Fruit fly (Drosophila melanogaster) whole organism, prepupa: Measurements from ENCODE around the gene D12.

Source experiments
- CG11294 ChIP-seq: fragments of 200-800 bp; sonication (Bioruptor generic); IDR thresholded peaks from 2 replicates; pipeline ENCODE4 v1.3.6; 2022; ENCODE audit warnings: missing biosample characterization, missing genetic modification characterization
- CG11762 ChIP-seq: fragments of 200-800 bp; sonication (Bioruptor generic); optimal IDR thresholded peaks from 3 replicates; lab custom pipeline; 2016; ENCODE audit warnings: missing biosample characterization, missing genetic modification characterization; ENCODE audit not compliant: insufficient read depth
- CG11902 ChIP-seq: fragments of 200-800 bp; sonication (Bioruptor generic); optimal IDR thresholded peaks from 3 replicates; lab custom pipeline; 2016; ENCODE audit warnings: missing biosample characterization, missing genetic modification characterization
- CG15336 ChIP-seq: fragments of 200-800 bp; sonication (Bioruptor generic); IDR thresholded peaks from 2 replicates; pipeline ENCODE4 v1.3.6; 2022; ENCODE audit warnings: missing biosample characterization, missing genetic modification characterization
- CG1621 ChIP-seq: fragments of 200-800 bp; sonication (Bioruptor generic); optimal IDR thresholded peaks from 3 replicates; lab custom pipeline; 2018; ENCODE audit warnings: missing biosample characterization, mild to moderate bottlenecking, missing genetic modification characterization
- CG3032 ChIP-seq: fragments of 200-800 bp; optimal IDR thresholded peaks from 2 replicates; lab custom pipeline; 2019; ENCODE audit warnings: missing biosample characterization, mild to moderate bottlenecking, missing genetic modification characterization, moderate library complexity
- CG32006 ChIP-seq: fragments of 200-800 bp; sonication (Bioruptor generic); optimal IDR thresholded peaks from 3 replicates; lab custom pipeline; 2017; ENCODE audit warnings: missing biosample characterization, mild to moderate bottlenecking, missing genetic modification characterization
- CG4318 ChIP-seq: fragments of 200-800 bp; sonication (Bioruptor generic); optimal IDR thresholded peaks from 3 replicates; lab custom pipeline; 2017; ENCODE audit warnings: missing biosample characterization, mild to moderate bottlenecking, missing genetic modification characterization
- CG6792 ChIP-seq: fragments of 200-800 bp; sonication (Bioruptor generic); optimal IDR thresholded peaks from 3 replicates; lab custom pipeline; 2016; ENCODE audit warnings: missing biosample characterization, missing genetic modification characterization
- CG6854 ChIP-seq: fragments of 200-800 bp; sonication (Bioruptor generic); optimal IDR thresholded peaks from 2 replicates; lab custom pipeline; 2017; ENCODE audit warnings: missing biosample characterization, mild to moderate bottlenecking, missing genetic modification characterization
- CG8119 ChIP-seq: fragments of 200-800 bp; sonication (Bioruptor generic); IDR thresholded peaks from 3 replicates; pipeline ENCODE4 v1.3.6; 2022; ENCODE audit warnings: missing biosample characterization, missing genetic modification characterization
- CG8632 ChIP-seq: fragments of 200-800 bp; sonication (Bioruptor generic); optimal IDR thresholded peaks from 3 replicates; lab custom pipeline; 2016; ENCODE audit warnings: missing biosample characterization, missing genetic modification characterization
- Eip93F ChIP-seq: fragments of 200-800 bp; sonication (Bioruptor generic); optimal IDR thresholded peaks from 2 replicates; lab custom pipeline; 2016; ENCODE audit warnings: missing biosample characterization, mild to moderate bottlenecking, missing genetic modification characterization
- Ets21C ChIP-seq: fragments of 200-800 bp; sonication (Bioruptor generic); optimal IDR thresholded peaks from 3 replicates; lab custom pipeline; 2016; ENCODE audit warnings: missing biosample characterization, missing genetic modification characterization
- Gug ChIP-seq: fragments of 200-800 bp; sonication (Bioruptor generic); IDR thresholded peaks from 2 replicates; pipeline ENCODE4 v1.3.6; 2022; ENCODE audit warnings: missing biosample characterization, missing genetic modification characterization
- Hr38 ChIP-seq: sonication (Bioruptor generic); optimal IDR thresholded peaks from 2 replicates; lab custom pipeline; 2016; ENCODE audit warnings: missing biosample characterization, missing genetic modification characterization
- Hr4 ChIP-seq: fragments of 200-800 bp; sonication (Bioruptor generic); optimal IDR thresholded peaks from 3 replicates; lab custom pipeline; 2016; ENCODE audit warnings: missing biosample characterization, missing genetic modification characterization
- Lpt ChIP-seq: fragments of 200-800 bp; sonication (Bioruptor generic); optimal IDR thresholded peaks from 3 replicates; lab custom pipeline; 2016; ENCODE audit warnings: missing biosample characterization, missing genetic modification characterization
- Met ChIP-seq: fragments of 200-800 bp; sonication (Bioruptor generic); optimal IDR thresholded peaks from 3 replicates; lab custom pipeline; 2016; ENCODE audit warnings: missing biosample characterization, missing genetic modification characterization
- OdsH ChIP-seq: fragments of 200-800 bp; sonication (Bioruptor generic); optimal IDR thresholded peaks from 3 replicates; lab custom pipeline; 2016; ENCODE audit warnings: missing biosample characterization, missing genetic modification characterization
- Smox ChIP-seq: fragments of 200-800 bp; sonication (Bioruptor generic); optimal IDR thresholded peaks from 3 replicates; lab custom pipeline; 2016; ENCODE audit warnings: missing biosample characterization, missing genetic modification characterization
- Sox102F ChIP-seq: fragments of 200-800 bp; sonication (Bioruptor generic); optimal IDR thresholded peaks from 2 replicates; lab custom pipeline; 2016; ENCODE audit warnings: missing biosample characterization, mild to moderate bottlenecking, missing genetic modification characterization
- Sox15 ChIP-seq: fragments of 200-800 bp; sonication (Bioruptor generic); optimal IDR thresholded peaks from 3 replicates; lab custom pipeline; 2016; ENCODE audit warnings: missing biosample characterization, missing genetic modification characterization
- achi ChIP-seq: fragments of 200-800 bp; sonication (Bioruptor generic); optimal IDR thresholded peaks from 3 replicates; lab custom pipeline; 2016; ENCODE audit warnings: missing biosample characterization, missing genetic modification characterization
- cyc ChIP-seq: fragments of 200-800 bp; sonication (Bioruptor generic); optimal IDR thresholded peaks from 3 replicates; lab custom pipeline; 2016; ENCODE audit warnings: missing biosample characterization, missing genetic modification characterization
- dac ChIP-seq: fragments of 200-800 bp; sonication (Bioruptor generic); optimal IDR thresholded peaks from 2 replicates; lab custom pipeline; 2017; ENCODE audit warnings: missing biosample characterization, mild to moderate bottlenecking, missing genetic modification characterization
- dsx ChIP-seq: fragments of 200-800 bp; optimal IDR thresholded peaks from 3 replicates; lab custom pipeline; 2019; ENCODE audit warnings: missing biosample characterization, mild to moderate bottlenecking, missing genetic modification characterization, moderate library complexity; ENCODE audit not compliant: poor library complexity, severe bottlenecking
- eg ChIP-seq: fragments of 200-800 bp; sonication (Bioruptor generic); IDR thresholded peaks from 3 replicates; pipeline ENCODE4 v1.3.6; 2022; ENCODE audit warnings: missing biosample characterization, missing genetic modification characterization
- lz ChIP-seq: fragments of 200-800 bp; sonication (Bioruptor generic); optimal IDR thresholded peaks from 3 replicates; lab custom pipeline; 2016; ENCODE audit warnings: missing biosample characterization, missing genetic modification characterization
- net ChIP-seq: fragments of 200-800 bp; sonication (Bioruptor generic); optimal IDR thresholded peaks from 3 replicates; lab custom pipeline; 2016; ENCODE audit warnings: missing biosample characterization, missing genetic modification characterization
- pdm3 ChIP-seq: fragments of 200-800 bp; sonication (Bioruptor generic); optimal IDR thresholded peaks from 3 replicates; lab custom pipeline; 2016; ENCODE audit warnings: missing biosample characterization, missing genetic modification characterization
- salr ChIP-seq, 2 experiments: fragments of 200-800 bp; sonication (Bioruptor generic); optimal IDR thresholded peaks; 3 replicates each; lab custom pipeline; 2016 to 2018; ENCODE audit warnings: missing biosample characterization in 2 of 2, missing genetic modification characterization in 2 of 2, mild to moderate bottlenecking in 1 of 2
- spab ChIP-seq: fragments of 200-800 bp; sonication (Bioruptor generic); optimal IDR thresholded peaks from 2 replicates; lab custom pipeline; 2017; ENCODE audit warnings: missing biosample characterization, mild to moderate bottlenecking, missing genetic modification characterization, missing genetic modification reagents
- svp ChIP-seq: fragments of 200-800 bp; sonication (Bioruptor generic); peaks from one replicate; lab custom pipeline; 2016; ENCODE audit warnings: missing biosample characterization, missing genetic modification characterization
- vri ChIP-seq: fragments of 200-800 bp; sonication (Bioruptor generic); optimal IDR thresholded peaks from 3 replicates; lab custom pipeline; 2016; ENCODE audit warnings: missing biosample characterization, mild to moderate bottlenecking, missing genetic modification characterization

Gene D12

DNA sequence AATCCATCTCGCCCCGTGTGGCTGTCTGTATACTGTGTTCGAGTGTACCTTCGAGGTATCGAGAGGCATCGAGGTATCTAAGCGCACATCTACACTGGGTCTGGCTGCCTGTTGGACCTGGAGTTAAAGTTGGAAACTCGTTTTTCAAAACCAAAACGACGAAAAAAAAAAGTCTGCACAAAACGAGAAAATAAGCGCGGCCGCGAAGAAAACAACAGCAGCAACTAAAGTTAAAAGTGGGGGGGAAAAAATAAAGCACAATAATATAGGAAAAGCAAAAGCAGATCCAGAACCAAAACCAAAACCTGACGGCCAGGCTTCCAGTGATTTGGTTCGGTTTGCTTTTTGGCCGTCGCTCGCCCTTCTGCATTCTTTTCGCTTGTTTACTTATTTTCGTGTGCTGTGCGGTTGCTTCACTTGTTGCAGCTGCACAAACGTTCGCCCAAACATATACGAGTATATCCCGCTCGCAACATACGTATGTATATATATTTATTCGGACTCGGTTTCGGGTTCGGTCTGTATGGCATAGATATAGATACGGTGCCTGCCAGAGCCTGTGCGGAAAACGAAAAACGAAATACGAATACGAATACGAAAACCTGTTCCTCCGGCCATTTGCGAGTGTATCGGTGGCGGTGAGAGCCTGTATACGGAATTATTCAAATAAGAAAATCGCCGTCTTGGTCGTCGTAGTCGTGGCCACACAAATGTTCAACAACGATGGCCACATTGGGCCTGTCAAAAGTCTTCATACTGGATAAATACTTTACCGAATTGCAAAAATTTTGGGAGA, 41.9 kb upstream of the D12 start (continued):
- TF ChIP-seq CG6854 (GFP tag; lab: Kevin White, UChicago): peak; percentile 93
- peak; percentile 88 for TF ChIP-seq CG8119 (GFP tag; lab: Robert Waterston, UW)
- TF ChIP-seq net (GFP tag; lab: Kevin White, UChicago): peak; percentile 73
- peak; percentile 69 for TF ChIP-seq vri (GFP tag; lab: Kevin White, UChicago)
- TF ChIP-seq salr (GFP tag; optimal IDR thresholded peaks at IDR 0.05; lab: Kevin White, UChicago): peak; percentile 73 to 79
- peak; percentile 35 for TF ChIP-seq pdm3
- TF ChIP-seq svp (GFP tag; lab: Kevin White, UChicago): peak; percentile 39
- TF ChIP-seq achi (GFP tag; lab: Kevin White, UChicago): peak; percentile 65
- TF ChIP-seq Lpt: peak; percentile 82
- peak; percentile 21 for TF ChIP-seq Hr4 (GFP tag; lab: Kevin White, UChicago)

- no peak for TF ChIP-seq CG11762 (GFP tag; lab: Kevin White, UChicago)
- TF ChIP-seq Smox: no peak
- no peak for TF ChIP-seq CG11902
- TF ChIP-seq OdsH (GFP tag; lab: Kevin White, UChicago): no peak
- TF ChIP-seq CG1621 (tag; lab: Kevin White, UChicago): no peak
- TF ChIP-seq CG6854 (GFP tag; lab: Kevin White, UChicago): no peak
- no peak for TF ChIP-seq vri (GFP tag; lab: Kevin White, UChicago)
- no peak for TF ChIP-seq Sox15 (GFP tag; lab: Kevin White, UChicago)
- no peak for TF ChIP-seq Eip93F
- TF ChIP-seq CG8119 (GFP tag; lab: Robert Waterston, UW): no peak
- no peak for TF ChIP-seq cyc (GFP tag; lab: Kevin White, UChicago)
- TF ChIP-seq salr (GFP tag; optimal IDR thresholded peaks at IDR 0.05; lab: Kevin White, UChicago): no peak
- TF ChIP-seq achi (GFP tag; lab: Kevin White, UChicago): no peak
- no peak for TF ChIP-seq Lpt
- no peak for TF ChIP-seq pdm3
- no peak for TF ChIP-seq lz (GFP tag; lab: Kevin White, UChicago)
- no peak for TF ChIP-seq CG8632 (GFP tag; lab: Kevin White, UChicago)
- TF ChIP-seq CG11294 (GFP tag; lab: Robert Waterston, UW): no peak
- TF ChIP-seq eg (GFP tag; lab: Robert Waterston, UW): no peak; the same call in 2 of the 3 replicates
These were observed 41.2 kb upstream of the D12 start for dm6 chr2L:8478379-8478778.

dm6 chr2L:8477971-8478370, 40.8 kb upstream of the D12 start:
- TF ChIP-seq Ets21C (GFP tag; lab: Kevin White, UChicago): no peak
- no peak for TF ChIP-seq CG11902
- no peak for TF ChIP-seq eg (GFP tag; lab: Robert Waterston, UW)
- TF ChIP-seq Met: no peak
- TF ChIP-seq svp (GFP tag; lab: Kevin White, UChicago): no peak
- TF ChIP-seq CG6792 (GFP tag; lab: Kevin White, UChicago): no peak
- TF ChIP-seq CG15336 (GFP tag; lab: Robert Waterston, UW): no peak
- TF ChIP-seq Gug (GFP tag; lab: Robert Waterston, UW): no peak
- TF ChIP-seq dac (GFP tag; lab: Kevin White, UChicago): no peak
- TF ChIP-seq spab (GFP tag; lab: Kevin White, UChicago): no peak
- TF ChIP-seq lz (GFP tag; lab: Kevin White, UChicago): no peak
- TF ChIP-seq net (GFP tag; lab: Kevin White, UChicago): no peak
- TF ChIP-seq CG4318 (GFP tag; lab: Kevin White, UChicago): no peak
- TF ChIP-seq Hr38: no peak
- no peak for TF ChIP-seq CG3032 (tag; lab: Kevin White, UChicago)
- TF ChIP-seq Sox102F: no peak
- no peak for TF ChIP-seq dsx (GFP tag; lab: Kevin White, UChicago)
- no peak for TF ChIP-seq CG32006 (GFP tag; lab: Kevin White, UChicago)
- TF ChIP-seq Smox: no peak
